Fruit fly (Drosophila melanogaster) whole organism, embryonic: ENCODE data around the gene Tsp5D.

Experiments
- Blimp-1 ChIP-seq: fragments of 200-800 bp; sonication (Bioruptor generic); optimal IDR thresholded peaks from 3 replicates; lab custom pipeline; 2018; ENCODE audit warnings: missing biosample characterization, missing genetic modification characterization, mild to moderate bottlenecking, moderate library complexity, missing genetic modification reagents
- C15 ChIP-seq: fragments of 200-800 bp; sonication (Bioruptor generic); IDR thresholded peaks from 3 replicates; pipeline ENCODE4 v1.3.6; 2022; ENCODE audit warnings: missing biosample characterization, missing genetic modification characterization
- CG12104 ChIP-seq: fragments of 200-800 bp; sonication (Bioruptor generic); optimal IDR thresholded peaks from 3 replicates; lab custom pipeline; 2016; ENCODE audit warnings: missing biosample characterization, missing genetic modification characterization
- CG12744 ChIP-seq: fragments of 200-800 bp; sonication (Bioruptor generic); optimal IDR thresholded peaks from 2 replicates; lab custom pipeline; 2016; ENCODE audit warnings: missing biosample characterization, missing genetic modification characterization
- CG12942 ChIP-seq: fragments of 200-800 bp; sonication (Bioruptor generic); optimal IDR thresholded peaks from 3 replicates; lab custom pipeline; 2016; ENCODE audit warnings: missing biosample characterization, missing genetic modification characterization
- CG14014 ChIP-seq: fragments of 200-800 bp; sonication (Bioruptor generic); IDR thresholded peaks from 2 replicates; pipeline ENCODE4 v1.3.6; 2022; ENCODE audit warnings: missing biosample characterization, missing genetic modification characterization
- CG15269 ChIP-seq: fragments of 200-800 bp; sonication (Bioruptor generic); optimal IDR thresholded peaks from 2 replicates; lab custom pipeline; 2018; ENCODE audit warnings: missing biosample characterization, mild to moderate bottlenecking, missing genetic modification characterization, moderate library complexity
- CG15601 ChIP-seq: fragments of 200-800 bp; sonication (Bioruptor generic); optimal IDR thresholded peaks from 3 replicates; lab custom pipeline; 2019; ENCODE audit warnings: missing biosample characterization, mild to moderate bottlenecking, missing genetic modification characterization, moderate library complexity
- CG15696 ChIP-seq: fragments of 200-800 bp; sonication (Bioruptor generic); optimal IDR thresholded peaks from 2 replicates; lab custom pipeline; 2019; ENCODE audit warnings: missing biosample characterization, mild to moderate bottlenecking, missing genetic modification characterization, moderate library complexity
- CG1603 ChIP-seq: fragments of 200-800 bp; sonication (Bioruptor generic); optimal IDR thresholded peaks from 2 replicates; lab custom pipeline; 2019; ENCODE audit warnings: missing biosample characterization, mild to moderate bottlenecking, missing genetic modification characterization, moderate library complexity
- CG16813 ChIP-seq: fragments of 200-800 bp; sonication (Bioruptor generic); IDR thresholded peaks from 3 replicates; pipeline ENCODE4 v1.3.6; 2022; ENCODE audit warnings: missing biosample characterization, missing genetic modification characterization; ENCODE audit not compliant: partially characterized antibody
- CG17802 ChIP-seq: fragments of 200-800 bp; sonication (Bioruptor generic); optimal IDR thresholded peaks from 2 replicates; lab custom pipeline; 2018; ENCODE audit warnings: missing biosample characterization, mild to moderate bottlenecking, missing genetic modification characterization, moderate library complexity
- CG18476 ChIP-seq: fragments of 200-800 bp; sonication (Bioruptor generic); optimal IDR thresholded peaks from 2 replicates; lab custom pipeline; 2016; ENCODE audit warnings: missing biosample characterization, mild to moderate bottlenecking, missing genetic modification characterization
- CG18599 ChIP-seq: fragments of 200-800 bp; sonication (Bioruptor generic); optimal IDR thresholded peaks from 3 replicates; lab custom pipeline; 2017; ENCODE audit warnings: missing biosample characterization, missing genetic modification characterization, mild to moderate bottlenecking, moderate library complexity, missing genetic modification reagents
- CG18764 ChIP-seq: fragments of 200-800 bp; sonication (Bioruptor generic); optimal IDR thresholded peaks from 3 replicates; lab custom pipeline; 2016; ENCODE audit warnings: missing biosample characterization, missing genetic modification characterization
- CG2712 ChIP-seq: fragments of 200-800 bp; optimal IDR thresholded peaks from 3 replicates; lab custom pipeline; 2019; ENCODE audit warnings: missing biosample characterization, mild to moderate bottlenecking, missing genetic modification characterization, moderate library complexity
- CG31365 ChIP-seq: fragments of 200-800 bp; sonication (Bioruptor generic); optimal IDR thresholded peaks from 2 replicates; lab custom pipeline; 2018; ENCODE audit warnings: missing biosample characterization, mild to moderate bottlenecking, missing genetic modification characterization
- CG3281 ChIP-seq: fragments of 200-800 bp; sonication (Bioruptor generic); optimal IDR thresholded peaks from 3 replicates; lab custom pipeline; 2017; ENCODE audit warnings: missing biosample characterization, mild to moderate bottlenecking, missing genetic modification characterization
- CG4424 ChIP-seq: fragments of 200-800 bp; sonication (Bioruptor generic); optimal IDR thresholded peaks from 3 replicates; lab custom pipeline; 2016; ENCODE audit warnings: missing biosample characterization, missing genetic modification characterization
- CG7271 ChIP-seq: fragments of 200-800 bp; sonication (Bioruptor generic); optimal IDR thresholded peaks from 2 replicates; lab custom pipeline; 2018; ENCODE audit warnings: missing biosample characterization, mild to moderate bottlenecking, missing genetic modification characterization, moderate library complexity
- E2f2 ChIP-seq: fragments of 200-800 bp; sonication (Bioruptor generic); IDR thresholded peaks from 2 replicates; pipeline ENCODE4 v1.3.6; 2022; ENCODE audit warnings: missing biosample characterization, missing genetic modification characterization
- Elba2 ChIP-seq: fragments of 200-800 bp; sonication (Bioruptor generic); optimal IDR thresholded peaks from 3 replicates; lab custom pipeline; 2016; ENCODE audit warnings: missing biosample characterization, missing genetic modification characterization
- Gsc ChIP-seq: fragments of 200-800 bp; sonication (Bioruptor generic); IDR thresholded peaks from 2 replicates; pipeline ENCODE4 v1.3.6; 2022; ENCODE audit warnings: missing biosample characterization, missing genetic modification characterization
- Jarid2 ChIP-seq: fragments of 200-800 bp; sonication (Bioruptor generic); optimal IDR thresholded peaks from 3 replicates; lab custom pipeline; 2017; ENCODE audit warnings: mild to moderate bottlenecking, missing biosample characterization, missing genetic modification reagents, missing genetic modification characterization
- MTF-1 ChIP-seq: fragments of 200-800 bp; sonication (Bioruptor generic); optimal IDR thresholded peaks from 2 replicates; lab custom pipeline; 2018; ENCODE audit warnings: missing biosample characterization, mild to moderate bottlenecking, missing genetic modification characterization, borderline replicate concordance
- Mes4 ChIP-seq: fragments of 200-800 bp; sonication (Bioruptor generic); optimal IDR thresholded peaks from 2 replicates; lab custom pipeline; 2016; ENCODE audit warnings: missing biosample characterization, missing genetic modification characterization
- NC2β ChIP-seq: fragments of 200-800 bp; sonication (Bioruptor generic); optimal IDR thresholded peaks from 2 replicates; lab custom pipeline; 2016; ENCODE audit warnings: missing biosample characterization, missing genetic modification characterization
- Nf-YB ChIP-seq: fragments of 200-800 bp; sonication (Bioruptor generic); optimal IDR thresholded peaks from 3 replicates; lab custom pipeline; 2019; ENCODE audit warnings: missing biosample characterization, mild to moderate bottlenecking, missing genetic modification characterization, moderate library complexity
- NfI ChIP-seq: fragments of 200-800 bp; sonication (Bioruptor generic); optimal IDR thresholded peaks from 3 replicates; lab custom pipeline; 2018; ENCODE audit warnings: missing biosample characterization, mild to moderate bottlenecking, missing genetic modification characterization, moderate library complexity
- Opbp ChIP-seq: fragments of 200-800 bp; sonication (Bioruptor generic); IDR thresholded peaks from 3 replicates; pipeline ENCODE4 v1.3.6; 2022; ENCODE audit warnings: missing biosample characterization, missing genetic modification characterization; ENCODE audit not compliant: partially characterized antibody
- Rfx ChIP-seq: fragments of 200-800 bp; sonication (Bioruptor generic); IDR thresholded peaks from 2 replicates; pipeline ENCODE4 v1.3.6; 2022; ENCODE audit warnings: missing biosample characterization, missing genetic modification characterization
- Sry-δ ChIP-seq: fragments of 200-800 bp; sonication (Bioruptor generic); optimal IDR thresholded peaks from 2 replicates; lab custom pipeline; 2016; ENCODE audit warnings: missing biosample characterization, missing genetic modification characterization
- Xbp1 ChIP-seq: fragments of 200-800 bp; sonication (Bioruptor generic); optimal IDR thresholded peaks from 3 replicates; lab custom pipeline; 2016; ENCODE audit warnings: missing biosample characterization, mild to moderate bottlenecking, missing genetic modification characterization
- bowl ChIP-seq: fragments of 200-800 bp; sonication (Bioruptor generic); IDR thresholded peaks from 2 replicates; pipeline ENCODE4 v1.3.6; 2022; ENCODE audit warnings: missing biosample characterization, missing genetic modification characterization
- cas ChIP-seq: fragments of 200-800 bp; sonication (Bioruptor generic); IDR thresholded peaks from 2 replicates; pipeline ENCODE4 v1.3.6; 2022; ENCODE audit warnings: missing biosample characterization, missing genetic modification characterization
- cato ChIP-seq: fragments of 200-800 bp; sonication (Bioruptor generic); optimal IDR thresholded peaks from 2 replicates; lab custom pipeline; 2016; ENCODE audit warnings: missing biosample characterization, missing genetic modification characterization, borderline replicate concordance
- chm ChIP-seq: fragments of 200-800 bp; sonication (Bioruptor generic); IDR thresholded peaks from 2 replicates; pipeline ENCODE4 v1.3.6; 2022; ENCODE audit warnings: missing biosample characterization, missing genetic modification characterization
- da ChIP-seq: fragments of 200-800 bp; sonication (Bioruptor generic); optimal IDR thresholded peaks from 2 replicates; lab custom pipeline; 2016; ENCODE audit warnings: missing biosample characterization, missing genetic modification characterization
- dpn ChIP-seq, 2 experiments: fragments of 200-800 bp; sonication (Bioruptor generic); optimal IDR thresholded peaks; 3 replicates each; lab custom pipeline; 2016; ENCODE audit warnings: missing biosample characterization in 2 of 2, missing genetic modification characterization in 2 of 2
- dysf ChIP-seq: fragments of 200-800 bp; sonication (Bioruptor generic); IDR thresholded peaks from 3 replicates; pipeline ENCODE4 v1.3.6; 2022; ENCODE audit warnings: missing biosample characterization, missing genetic modification characterization
- h ChIP-seq: fragments of >200 bp; optimal IDR thresholded peaks from 2 replicates; lab custom pipeline; 2017
- jing ChIP-seq: fragments of 200-800 bp; sonication (Bioruptor generic); optimal IDR thresholded peaks from 2 replicates; lab custom pipeline; 2018; ENCODE audit warnings: missing biosample characterization, mild to moderate bottlenecking, missing genetic modification characterization
- pros ChIP-seq: fragments of 200-800 bp; sonication (Bioruptor generic); optimal IDR thresholded peaks from 3 replicates; lab custom pipeline; 2019; ENCODE audit warnings: missing biosample characterization, mild to moderate bottlenecking, missing genetic modification characterization, moderate library complexity
- pum ChIP-seq: fragments of 200-800 bp; sonication (Bioruptor generic); optimal IDR thresholded peaks from 2 replicates; lab custom pipeline; 2016; ENCODE audit warnings: missing biosample characterization, missing genetic modification characterization
- rib ChIP-seq: fragments of 200-800 bp; sonication (Bioruptor generic); IDR thresholded peaks from 2 replicates; pipeline ENCODE4 v1.3.6; 2022; ENCODE audit warnings: missing biosample characterization, missing genetic modification characterization
- sd ChIP-seq: fragments of 200-800 bp; sonication (Bioruptor generic); optimal IDR thresholded peaks from 3 replicates; lab custom pipeline; 2018; ENCODE audit warnings: missing biosample characterization, mild to moderate bottlenecking, missing genetic modification characterization, moderate library complexity
- sens-2 ChIP-seq: fragments of 200-800 bp; sonication (Bioruptor generic); IDR thresholded peaks from 2 replicates; pipeline ENCODE4 v1.3.6; 2022; ENCODE audit warnings: missing biosample characterization, missing genetic modification characterization
- sug ChIP-seq: fragments of 200-800 bp; optimal IDR thresholded peaks from 2 replicates; lab custom pipeline; 2019; ENCODE audit warnings: missing biosample characterization, mild to moderate bottlenecking, missing genetic modification characterization, moderate library complexity
- tio ChIP-seq: fragments of 200-800 bp; sonication (Bioruptor generic); optimal IDR thresholded peaks from 2 replicates; lab custom pipeline; 2017; ENCODE audit warnings: missing biosample characterization, missing genetic modification characterization, inconsistent platforms
- yki ChIP-seq: fragments of >200 bp; optimal IDR thresholded peaks from 3 replicates; lab custom pipeline; 2018
- zf30C ChIP-seq: fragments of 200-800 bp; sonication (Bioruptor generic); optimal IDR thresholded peaks from 3 replicates; lab custom pipeline; 2018; ENCODE audit warnings: missing biosample characterization, mild to moderate bottlenecking, missing genetic modification characterization

Gene Tsp5D

dm6 chrX:6031692-6032091, 43.0 kb downstream of the Tsp5D start (continued):
- TF ChIP-seq CG12744 (GFP tag; lab: Kevin White, UChicago) (peak; percentile 17), bowl (GFP tag; lab: Robert Waterston, UW) (no peak), jing (GFP tag; lab: Kevin White, UChicago) (peak; percentile 72), CG18476 (GFP tag; lab: Kevin White, UChicago) (peak; percentile 60), chm (GFP tag; lab: Robert Waterston, UW) (peak; percentile 86; the same call in 1 of the 2 replicates), CG31365 (tag; lab: Kevin White, UChicago) (peak; percentile 47), h (lab: Kevin White, UChicago) (no peak), sd (peak; percentile 19), Nf-YB (GFP tag; lab: Kevin White, UChicago) (peak; percentile 40), sug (tag; lab: Kevin White, UChicago) (peak; percentile 52), yki (no peak), CG7271 (tag; lab: Kevin White, UChicago) (no peak), Gsc (GFP tag; lab: Robert Waterston, UW) (peak; percentile 37; the same call in 1 of the 2 replicates), CG12942 (GFP tag; lab: Kevin White, UChicago) (peak; percentile 56), pum (GFP tag; lab: Kevin White, UChicago) (peak; percentile 76), rib (GFP tag; lab: Robert Waterston, UW) (0 out of 2 replicates have a peak, but pooled peaks have one; percentile 28), CG15269 (tag; lab: Kevin White, UChicago) (peak; percentile 76), tio (peak; percentile 66), CG2712 (peak; percentile 82), Rfx (GFP tag; lab: Robert Waterston, UW) (peak; percentile 71), CG1603 (tag; lab: Kevin White, UChicago) (peak; percentile 90), pros (peak; percentile 16), Mes4 (GFP tag; lab: Kevin White, UChicago) (peak; percentile 56), sens-2 (GFP tag; lab: Robert Waterston, UW) (peak; percentile 67), Elba2 (no peak), cas (GFP tag; lab: Robert Waterston, UW) (no peak), dysf (peak; percentile 82), NfI (GFP tag; lab: Kevin White, UChicago) (peak; percentile 60), CG14014 (GFP tag; lab: Robert Waterston, UW) (peak; percentile 74), CG3281 (GFP tag; lab: Kevin White, UChicago) (peak; percentile 60), C15 (GFP tag; lab: Robert Waterston, UW) (no peak), CG16813 (GFP tag; lab: Robert Waterston, UW) (no peak), zf30C (peak; percentile 81), dpn (GFP tag; optimal IDR thresholded peaks at IDR 0.05; lab: Kevin White, UChicago) (peak; percentile 62 to 76), CG12104 (GFP tag; lab: Kevin White, UChicago) (peak; percentile 65), da (GFP tag; lab: Kevin White, UChicago) (peak; percentile 56), CG17802 (tag; lab: Kevin White, UChicago) (peak; percentile 38), cato (GFP tag; lab: Kevin White, UChicago) (peak; percentile 30), Jarid2 (GFP tag; lab: Kevin White, UChicago) (peak; percentile 49), CG15696 (tag; lab: Kevin White, UChicago) (peak; percentile 86), Blimp-1 (GFP tag; lab: Kevin White, UChicago) (peak; percentile 78), Opbp (GFP tag; lab: Robert Waterston, UW) (no peak), E2f2 (peak; percentile 32; the same call in 1 of the 2 replicates), CG18599 (GFP tag; lab: Kevin White, UChicago) (peak; percentile 90), NC2β (GFP tag; lab: Kevin White, UChicago) (peak; percentile 74), CG4424 (GFP tag; lab: Kevin White, UChicago) (peak; percentile 82), Xbp1 (peak; percentile 77), CG15601 (tag; lab: Kevin White, UChicago) (peak; percentile 79), MTF-1 (GFP tag; lab: Kevin White, UChicago) (peak; percentile 61), Sry-δ (GFP tag; lab: Kevin White, UChicago) (peak; percentile 39), CG18764 (GFP tag; lab: Kevin White, UChicago) (peak; percentile 52)
